Fruit fly (Drosophila melanogaster): ENCODE results near the gene Ror.

dm6 chr2L:10246785-10247190 lies 4.9 kb upstream of the Ror start, which contains the start of gene chico:
- TF ChIP-seq CG12605 (GFP tag; IDR thresholded peaks at IDR 0.05) (no peak), CG32121 (GFP tag; IDR thresholded peaks at IDR 0.05) (no peak), CG34367 (tag; optimal IDR thresholded peaks at IDR 0.05) (no peak), CG13204 (GFP tag; optimal IDR thresholded peaks at IDR 0.05) (no peak), Ets98B (GFP tag; IDR thresholded peaks at IDR 0.05) (no peak), D1 (tag; optimal IDR thresholded peaks at IDR 0.05) (no peak), CG4496 (GFP tag; IDR thresholded peaks at IDR 0.05) (no peak), CG8159 (tag; optimal IDR thresholded peaks at IDR 0.05) (no peak), EcR (GFP tag; optimal IDR thresholded peaks at IDR 0.05) (no peak)

All from whole organism, pupa.